Fruit fly (Drosophila melanogaster) whole organism, embryonic: Measurements from ENCODE around the gene Rtnl1.

ENCODE experiments used
- CG10147 ChIP-seq: fragments of 200-800 bp; sonication (Bioruptor generic); optimal IDR thresholded peaks from 2 replicates; lab custom pipeline; 2019; ENCODE audit warnings: missing biosample characterization, mild to moderate bottlenecking, missing genetic modification characterization, moderate library complexity
- CG11093 ChIP-seq: fragments of 200-800 bp; sonication (Bioruptor generic); IDR thresholded peaks from 3 replicates; pipeline ENCODE4 v1.3.6; 2022; ENCODE audit warnings: missing biosample characterization, missing genetic modification characterization
- CG11504 ChIP-seq: fragments of 200-800 bp; sonication (Bioruptor generic); optimal IDR thresholded peaks from 3 replicates; lab custom pipeline; 2019; ENCODE audit warnings: missing biosample characterization, mild to moderate bottlenecking, missing genetic modification characterization, moderate library complexity
- CG11723 ChIP-seq: fragments of 200-800 bp; sonication (Bioruptor generic); optimal IDR thresholded peaks from 2 replicates; lab custom pipeline; 2017; ENCODE audit warnings: missing biosample characterization, mild to moderate bottlenecking, missing genetic modification characterization
- CG16813 ChIP-seq: fragments of 200-800 bp; sonication (Bioruptor generic); IDR thresholded peaks from 3 replicates; pipeline ENCODE4 v1.3.6; 2022; ENCODE audit warnings: missing biosample characterization, missing genetic modification characterization; ENCODE audit not compliant: partially characterized antibody
- CG17568 ChIP-seq: fragments of 200-800 bp; sonication (Bioruptor generic); optimal IDR thresholded peaks from 2 replicates; lab custom pipeline; 2018; ENCODE audit warnings: missing biosample characterization, mild to moderate bottlenecking, missing genetic modification characterization, moderate library complexity
- CG18011 ChIP-seq: fragments of 200-800 bp; sonication (Bioruptor generic); optimal IDR thresholded peaks from 2 replicates; lab custom pipeline; 2017; ENCODE audit warnings: missing biosample characterization, missing genetic modification characterization, mild to moderate bottlenecking, moderate library complexity, missing genotype
- CG2129 ChIP-seq: fragments of 200-800 bp; sonication (Bioruptor generic); IDR thresholded peaks from 2 replicates; pipeline ENCODE4 v1.3.6; 2022; ENCODE audit warnings: missing biosample characterization, missing genetic modification characterization; ENCODE audit not compliant: partially characterized antibody
- CG30403 ChIP-seq: fragments of 200-800 bp; sonication (Bioruptor generic); optimal IDR thresholded peaks from 3 replicates; lab custom pipeline; 2016; ENCODE audit warnings: missing biosample characterization, missing genetic modification characterization
- CG34376 ChIP-seq: fragments of 200-800 bp; sonication (Bioruptor generic); optimal IDR thresholded peaks from 2 replicates; lab custom pipeline; 2018; ENCODE audit warnings: missing biosample characterization, mild to moderate bottlenecking, missing genetic modification characterization
- CG3838 ChIP-seq: fragments of 200-800 bp; sonication (Bioruptor generic); optimal IDR thresholded peaks from 3 replicates; lab custom pipeline; 2016; ENCODE audit warnings: missing biosample characterization, missing genetic modification characterization
- CG3995 ChIP-seq: fragments of 200-800 bp; sonication (Bioruptor generic); optimal IDR thresholded peaks from 3 replicates; lab custom pipeline; 2016; ENCODE audit warnings: missing biosample characterization, missing genetic modification characterization
- CoRest ChIP-seq: fragments of 200-800 bp; sonication (Bioruptor generic); optimal IDR thresholded peaks from 3 replicates; lab custom pipeline; 2018; ENCODE audit warnings: missing biosample characterization, mild to moderate bottlenecking, missing genetic modification characterization, moderate library complexity
- Dip3 ChIP-seq: fragments of 200-800 bp; sonication (Bioruptor generic); optimal IDR thresholded peaks from 3 replicates; lab custom pipeline; 2016; ENCODE audit warnings: missing biosample characterization, missing genetic modification characterization
- E2f2 ChIP-seq: fragments of 200-800 bp; sonication (Bioruptor generic); IDR thresholded peaks from 2 replicates; pipeline ENCODE4 v1.3.6; 2022; ENCODE audit warnings: missing biosample characterization, missing genetic modification characterization
- Ets65A ChIP-seq: fragments of 200-800 bp; sonication (Bioruptor generic); peaks from one replicate; lab custom pipeline; 2016; ENCODE audit warnings: missing biosample characterization, missing genetic modification characterization
- H2.0 ChIP-seq: fragments of 200-800 bp; sonication (Bioruptor generic); IDR thresholded peaks from 2 replicates; pipeline ENCODE4 v1.3.6; 2022; ENCODE audit warnings: missing biosample characterization, missing genetic modification characterization
- MBD-R2 ChIP-seq: fragments of 200-800 bp; sonication (Bioruptor generic); IDR thresholded peaks from 2 replicates; pipeline ENCODE4 v1.3.6; 2022; ENCODE audit warnings: missing biosample characterization, missing genetic modification characterization
- Mrtf ChIP-seq: fragments of 200-800 bp; sonication (Bioruptor generic); IDR thresholded peaks from 3 replicates; pipeline ENCODE4 v1.3.6; 2022; ENCODE audit warnings: missing biosample characterization, missing genetic modification characterization
- Myb ChIP-seq: fragments of 200-800 bp; sonication (Bioruptor generic); optimal IDR thresholded peaks from 2 replicates; lab custom pipeline; 2016; ENCODE audit warnings: missing biosample characterization, missing genetic modification characterization
- Opbp ChIP-seq: fragments of 200-800 bp; sonication (Bioruptor generic); IDR thresholded peaks from 3 replicates; pipeline ENCODE4 v1.3.6; 2022; ENCODE audit warnings: missing biosample characterization, missing genetic modification characterization; ENCODE audit not compliant: partially characterized antibody
- Optix ChIP-seq: fragments of 200-800 bp; sonication (Bioruptor generic); IDR thresholded peaks from 3 replicates; pipeline ENCODE4 v1.3.6; 2022; ENCODE audit warnings: missing biosample characterization, missing genetic modification characterization
- Pdp1 ChIP-seq, 2 experiments: fragments of 200-800 bp; sonication (Bioruptor generic); optimal IDR thresholded peaks; 3 replicates each; lab custom pipeline; 2016; ENCODE audit warnings: missing biosample characterization in 2 of 2, missing genetic modification characterization in 2 of 2, mild to moderate bottlenecking in 1 of 2, moderate library complexity in 1 of 2
- Trl ChIP-seq, 3 experiments: fragments of >200 bp in 2 of 3; fragments of 200-800 bp in 1 of 3; sonication (Bioruptor generic) in 1 of 3; optimal IDR thresholded peaks; 2 replicates in 1 of 3; 3 replicates in 2 of 3; lab custom pipeline; 2016 to 2017; ENCODE audit warnings: missing biosample characterization in 1 of 3, missing genetic modification characterization in 1 of 3
- amos ChIP-seq: fragments of 200-800 bp; sonication (Bioruptor generic); IDR thresholded peaks from 2 replicates; pipeline ENCODE4 v1.3.6; 2022; ENCODE audit warnings: missing biosample characterization, missing genetic modification characterization; ENCODE audit not compliant: partially characterized antibody
- cg ChIP-seq: fragments of 200-800 bp; sonication (Bioruptor generic); optimal IDR thresholded peaks from 3 replicates; lab custom pipeline; 2019; ENCODE audit warnings: missing biosample characterization, mild to moderate bottlenecking, missing genetic modification characterization, moderate library complexity
- dm ChIP-seq: fragments of 200-800 bp; sonication (Bioruptor generic); optimal IDR thresholded peaks from 3 replicates; lab custom pipeline; 2016; ENCODE audit warnings: missing biosample characterization, missing genetic modification characterization
- gcm ChIP-seq: fragments of 200-800 bp; sonication (Bioruptor generic); optimal IDR thresholded peaks from 2 replicates; lab custom pipeline; 2019; ENCODE audit warnings: missing biosample characterization, mild to moderate bottlenecking, missing genetic modification characterization, moderate library complexity
- gro ChIP-seq: fragments of 200-800 bp; sonication (Bioruptor generic); optimal IDR thresholded peaks from 2 replicates; lab custom pipeline; 2016; ENCODE audit warnings: missing biosample characterization, missing genetic modification characterization
- her ChIP-seq: fragments of 200-800 bp; sonication (Bioruptor generic); optimal IDR thresholded peaks from 2 replicates; lab custom pipeline; 2016; ENCODE audit warnings: missing biosample characterization, missing genetic modification characterization
- ind ChIP-seq: fragments of 200-800 bp; sonication (Bioruptor generic); optimal IDR thresholded peaks from 3 replicates; lab custom pipeline; 2016; ENCODE audit warnings: missing biosample characterization, missing genetic modification characterization
- jigr1 ChIP-seq: fragments of 200-800 bp; sonication (Bioruptor generic); IDR thresholded peaks from 3 replicates; pipeline ENCODE4 v1.3.6; 2022; ENCODE audit warnings: missing biosample characterization, missing genetic modification characterization
- lola ChIP-seq, 3 experiments: fragments of >200 bp in 2 of 3; fragments of 200-800 bp in 1 of 3; sonication (Bioruptor generic) in 1 of 3; optimal IDR thresholded peaks; 2 replicates each; lab custom pipeline; 2017 to 2019; ENCODE audit warnings: missing biosample characterization in 3 of 3, missing genetic modification characterization in 3 of 3, mild to moderate bottlenecking in 1 of 3, moderate library complexity in 1 of 3
- nerfin-2 ChIP-seq: fragments of 200-800 bp; sonication (Bioruptor generic); IDR thresholded peaks from 2 replicates; pipeline ENCODE4 v1.3.6; 2022; ENCODE audit warnings: missing biosample characterization, missing genetic modification characterization; ENCODE audit not compliant: partially characterized antibody
- pho ChIP-seq: fragments of 200-800 bp; sonication (Bioruptor generic); optimal IDR thresholded peaks from 2 replicates; lab custom pipeline; 2016; ENCODE audit warnings: missing biosample characterization, missing genetic modification characterization
- ro ChIP-seq: fragments of 200-800 bp; sonication (Bioruptor generic); IDR thresholded peaks from 2 replicates; pipeline ENCODE4 v1.3.6; 2022; ENCODE audit warnings: missing biosample characterization, missing genetic modification characterization
- row ChIP-seq: fragments of 200-800 bp; sonication (Bioruptor generic); IDR thresholded peaks from 3 replicates; pipeline ENCODE4 v1.3.6; 2022; ENCODE audit warnings: missing biosample characterization, missing genetic modification characterization
- run ChIP-seq: fragments of 200-800 bp; sonication (Bioruptor generic); optimal IDR thresholded peaks from 3 replicates; lab custom pipeline; 2018; ENCODE audit warnings: missing biosample characterization, mild to moderate bottlenecking, missing genetic modification characterization
- scrt ChIP-seq: fragments of 200-800 bp; sonication (Bioruptor generic); optimal IDR thresholded peaks from 2 replicates; lab custom pipeline; 2018; ENCODE audit warnings: missing biosample characterization, mild to moderate bottlenecking, missing genetic modification characterization, moderate library complexity
- sens ChIP-seq: fragments of 200-800 bp; sonication (Bioruptor generic); peaks from one replicate; lab custom pipeline; 2016; ENCODE audit warnings: missing biosample characterization, missing genetic modification characterization
- shn ChIP-seq: fragments of 200-800 bp; sonication (Bioruptor generic); optimal IDR thresholded peaks from 3 replicates; lab custom pipeline; 2016; ENCODE audit warnings: missing biosample characterization, missing genetic modification characterization
- sim ChIP-seq: fragments of 200-800 bp; sonication (Bioruptor generic); IDR thresholded peaks from 2 replicates; pipeline ENCODE4 v1.3.6; 2022; ENCODE audit warnings: missing biosample characterization, missing genetic modification characterization
- so ChIP-seq: fragments of 200-800 bp; sonication (Bioruptor generic); IDR thresholded peaks from 3 replicates; pipeline ENCODE4 v1.3.6; 2022; ENCODE audit warnings: missing biosample characterization, missing genetic modification characterization
- tna ChIP-seq: fragments of 200-800 bp; sonication (Bioruptor generic); IDR thresholded peaks from 2 replicates; pipeline ENCODE4 v1.3.6; 2022; ENCODE audit warnings: missing biosample characterization, missing genetic modification characterization; ENCODE audit not compliant: partially characterized antibody
- unc-4 ChIP-seq: fragments of 200-800 bp; sonication (Bioruptor generic); IDR thresholded peaks from 2 replicates; pipeline ENCODE4 v1.3.6; 2022; ENCODE audit warnings: missing biosample characterization, missing genetic modification characterization; ENCODE audit not compliant: partially characterized antibody
- unpg ChIP-seq: fragments of 200-800 bp; sonication (Bioruptor generic); optimal IDR thresholded peaks from 3 replicates; lab custom pipeline; 2018; ENCODE audit warnings: missing biosample characterization, mild to moderate bottlenecking, missing genetic modification characterization, moderate library complexity
- zfh1 ChIP-seq: fragments of 200-800 bp; sonication (Bioruptor generic); IDR thresholded peaks from 3 replicates; pipeline ENCODE4 v1.3.6; 2022; ENCODE audit warnings: missing biosample characterization, missing genetic modification characterization

Gene Rtnl1

DNA sequence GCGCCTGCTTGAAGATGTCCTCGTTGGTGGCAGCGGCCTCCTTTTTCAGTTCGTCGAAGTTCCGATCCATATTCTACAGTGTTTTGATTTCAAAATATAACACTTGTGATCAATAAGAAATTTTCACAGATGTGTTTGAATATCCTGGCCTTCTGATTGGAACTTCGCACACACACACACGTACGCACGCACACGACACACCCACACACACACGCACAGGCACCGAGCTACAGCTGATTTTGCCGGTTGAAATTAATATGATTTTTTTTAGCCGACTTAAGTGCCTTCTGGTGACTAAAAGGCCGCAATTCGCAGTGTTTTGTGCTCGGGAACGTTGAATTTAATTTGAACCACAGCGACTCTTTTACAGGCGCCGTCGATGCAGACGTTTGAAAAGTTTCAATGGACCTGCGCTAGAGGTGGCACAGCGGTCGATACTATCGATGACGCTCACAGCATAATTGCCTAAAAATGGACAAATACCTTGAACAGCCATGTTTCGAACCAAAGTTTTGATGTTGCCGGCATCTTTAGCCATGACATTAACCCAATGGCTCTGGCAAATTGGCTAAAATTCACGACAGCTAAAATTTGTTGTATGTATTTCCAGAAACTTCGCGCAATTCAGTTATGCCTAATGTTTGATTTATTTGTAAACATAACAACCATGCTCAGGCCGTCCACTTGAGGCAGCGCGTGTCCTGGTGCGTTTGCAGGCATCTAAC lies at the start of gene Rtnl1 (continued):
- TF ChIP-seq cg (GFP tag; lab: Kevin White, UChicago): peak; percentile 95
- peak; percentile 27 for TF ChIP-seq CG10147 (GFP tag; lab: Kevin White, UChicago)
- TF ChIP-seq ind: peak; percentile 11
- TF ChIP-seq jigr1 (GFP tag; lab: Robert Waterston, UW): no peak
- peak; percentile 49 for TF ChIP-seq pho
- TF ChIP-seq her: peak; percentile 32
- no peak for TF ChIP-seq run (tag; lab: Kevin White, UChicago)
- TF ChIP-seq Myb (GFP tag; lab: Kevin White, UChicago): peak; percentile 87
- TF ChIP-seq shn (GFP tag; lab: Kevin White, UChicago): peak; percentile 29
- TF ChIP-seq tna (GFP tag; lab: Robert Waterston, UW): peak; percentile 90
- TF ChIP-seq CG18011 (GFP tag; lab: Kevin White, UChicago): no peak
- no peak for TF ChIP-seq ro
- peak; percentile 84 for TF ChIP-seq gro (GFP tag; lab: Kevin White, UChicago)
- TF ChIP-seq lola (GFP tag; optimal IDR thresholded peaks at IDR 0.05; lab: Kevin White, UChicago): no peak
- no peak for TF ChIP-seq scrt (GFP tag; lab: Kevin White, UChicago)
- TF ChIP-seq CG16813: peak; percentile 93
- no peak for TF ChIP-seq H2.0 (GFP tag; lab: Robert Waterston, UW)
- peak; percentile 42 for TF ChIP-seq Ets65A (GFP tag; lab: Kevin White, UChicago)
- TF ChIP-seq CG11723 (GFP tag; lab: Kevin White, UChicago): no peak
- no peak for TF ChIP-seq CG3838 (GFP tag; lab: Kevin White, UChicago)
- no peak for TF ChIP-seq CG11093 (GFP tag; lab: Robert Waterston, UW)
- peak; percentile 85 for TF ChIP-seq sens (GFP tag; lab: Kevin White, UChicago)
- peak; percentile 94 for TF ChIP-seq unc-4 (GFP tag; lab: Robert Waterston, UW)
- peak; percentile 33 for TF ChIP-seq CG3995 (GFP tag; lab: Kevin White, UChicago)
- TF ChIP-seq dm (GFP tag; lab: Kevin White, UChicago): peak; percentile 40
- TF ChIP-seq nerfin-2 (GFP tag; lab: Robert Waterston, UW): peak; percentile 42; the same call in 1 of the 2 replicates
- TF ChIP-seq Optix: no peak
- peak; percentile 3 for TF ChIP-seq gcm
- TF ChIP-seq CG2129 (GFP tag; lab: Robert Waterston, UW): peak; percentile 80
- TF ChIP-seq so (GFP tag; lab: Robert Waterston, UW): no peak
- peak; percentile 95 for TF ChIP-seq Opbp (GFP tag; lab: Robert Waterston, UW)
- TF ChIP-seq Pdp1 (GFP tag; optimal IDR thresholded peaks at IDR 0.05; lab: Kevin White, UChicago): peak in 1 of 2 experiments; percentile 62
- TF ChIP-seq amos (GFP tag; lab: Robert Waterston, UW): peak; percentile 96
- TF ChIP-seq CG17568 (GFP tag; lab: Kevin White, UChicago): no peak
- peak; percentile 80 for TF ChIP-seq MBD-R2 (GFP tag; lab: Robert Waterston, UW)
- TF ChIP-seq unpg: no peak
- TF ChIP-seq E2f2: peak; percentile 93
- no peak for TF ChIP-seq sim (GFP tag; lab: Robert Waterston, UW)
- peak; percentile 35 for TF ChIP-seq CG30403 (GFP tag; lab: Kevin White, UChicago)
- no peak for TF ChIP-seq Mrtf (GFP tag; lab: Robert Waterston, UW)
- TF ChIP-seq Trl (optimal IDR thresholded peaks at IDR 0.05; lab: Kevin White, UChicago): no peak
- TF ChIP-seq Trl (GFP tag; optimal IDR thresholded peaks at IDR 0.05; lab: Kevin White, UChicago): peak; percentile 22
- TF ChIP-seq Dip3 (GFP tag; lab: Kevin White, UChicago): peak; percentile 11
- peak; percentile 57 for TF ChIP-seq row (GFP tag; lab: Robert Waterston, UW)
- TF ChIP-seq CG34376 (GFP tag; lab: Kevin White, UChicago): no peak
- TF ChIP-seq CG11504: peak; percentile 93
- TF ChIP-seq CoRest (tag; lab: Kevin White, UChicago): peak; percentile 48
- no peak for TF ChIP-seq zfh1
